Worm (Caenorhabditis elegans) whole organism, L4 larva: Measurements from ENCODE around the gene C27H5.2.

Source experiments
- Y75B8A.6 ChIP-seq: fragments of 200-800 bp; sonication (Bioruptor generic); IDR thresholded peaks from 2 replicates; pipeline ENCODE4 v1.3.6; 2022; ENCODE audit warnings: missing genetic modification reagents, missing genetic modification characterization, missing compliant biosample characterization
- ZK546.5 ChIP-seq, 2 experiments: sonication (generic microtip); optimal IDR thresholded peaks; 2 replicates each; lab custom pipeline; 2017; ENCODE audit warnings: missing biosample characterization in 2 of 2, missing genetic modification characterization in 2 of 2
- mdl-1 ChIP-seq, 2 experiments: fragments of 150-350 bp in 1 of 2; sonication (generic microtip) in 1 of 2; optimal IDR thresholded peaks; 2 replicates each; lab custom pipeline; 2014 to 2017; ENCODE audit warnings: missing biosample characterization in 2 of 2, missing genetic modification characterization in 2 of 2
- nhr-11 ChIP-seq: fragments of 150-350 bp; optimal IDR thresholded peaks from 2 replicates; lab custom pipeline; 2014; ENCODE audit warnings: missing biosample characterization, missing genetic modification characterization
- nhr-41 ChIP-seq: fragments of 200-800 bp; sonication (Bioruptor generic); IDR thresholded peaks from 2 replicates; pipeline ENCODE4 v1.3.6; 2022; ENCODE audit warnings: missing genetic modification reagents, missing genetic modification characterization, missing compliant biosample characterization

DNA sequence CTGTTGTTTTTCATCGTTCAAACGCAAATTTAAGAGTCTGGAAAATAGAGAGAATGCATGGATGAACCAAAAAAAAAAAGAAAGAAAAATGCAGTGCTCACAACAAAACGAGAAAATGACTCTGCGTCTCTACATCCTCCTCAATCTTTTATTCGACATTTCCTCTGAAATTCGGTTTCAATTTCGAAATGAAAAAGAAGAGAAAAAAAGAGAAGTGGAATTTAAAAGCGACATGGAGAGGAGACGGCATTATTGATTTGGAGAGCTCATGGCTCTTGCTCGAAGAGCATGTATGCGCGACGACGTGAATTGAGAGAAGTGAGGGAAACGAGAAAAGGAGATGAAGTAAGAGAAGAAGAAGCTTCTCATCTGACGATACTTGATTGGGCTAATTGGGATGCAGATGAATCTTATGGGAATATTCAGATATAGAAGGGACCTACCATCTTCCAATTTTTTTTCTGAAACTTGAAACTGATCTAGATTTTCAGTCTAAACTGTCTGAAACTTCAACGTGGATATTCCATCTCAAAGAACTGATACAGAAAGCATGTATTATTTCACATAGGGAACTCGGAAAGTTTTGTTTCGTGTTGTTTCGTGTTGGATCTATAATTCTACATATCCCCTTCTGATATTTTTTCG, 44.2 kb upstream of the C27H5.2 start:
- TF ChIP-seq nhr-41 (GFP tag; lab: Robert Waterston, UW) (no peak), mdl-1 (tag; optimal IDR thresholded peaks at IDR 0.05; lab: Kevin White, UChicago) (no peak), Y75B8A.6 (no peak), ZK546.5 (tag; optimal IDR thresholded peaks at IDR 0.05; lab: Kevin White, UChicago) (no peak), nhr-11 (tag; lab: Kevin White, UChicago) (no peak)
